Worm (Caenorhabditis elegans) whole organism, mixed stage, embryonic: ENCODE data around the gene sams-5.
A peak's percentile ranks its signal among the peaks of the same experiment; 100 is the strongest.

ENCODE experiments used
- M03D4.4 ChIP-seq: sonication (generic microtip); optimal IDR thresholded peaks from 2 replicates; lab custom pipeline; 2017; ENCODE audit warnings: mild to moderate bottlenecking, missing genetic modification characterization, missing compliant biosample characterization
- bed-3 ChIP-seq: fragments of 200-800 bp; sonication (Bioruptor generic); optimal IDR thresholded peaks from 3 replicates; lab custom pipeline; 2018; ENCODE audit warnings: mild to moderate bottlenecking, missing genetic modification characterization, moderate library complexity, missing compliant biosample characterization
- blmp-1 ChIP-seq: fragments of 150-350 bp; optimal IDR thresholded peaks from 2 replicates; lab custom pipeline; 2014; ENCODE audit warnings: missing biosample characterization, missing genetic modification characterization
- ceh-43 ChIP-seq: fragments of 200-800 bp; sonication (Bioruptor generic); optimal IDR thresholded peaks from 2 replicates; lab custom pipeline; 2018; ENCODE audit warnings: mild to moderate bottlenecking, missing genetic modification characterization, moderate library complexity, missing compliant biosample characterization
- ceh-83 ChIP-seq: fragments of 200-800 bp; sonication (Bioruptor generic); optimal IDR thresholded peaks from 2 replicates; lab custom pipeline; 2018; ENCODE audit warnings: mild to moderate bottlenecking, missing genetic modification characterization, missing compliant biosample characterization
- ces-1 ChIP-seq: fragments of 150-350 bp; optimal IDR thresholded peaks from 2 replicates; lab custom pipeline; 2014; ENCODE audit warnings: missing biosample characterization, missing genetic modification reagents, missing genetic modification characterization
- elt-1 ChIP-seq: sonication (generic microtip); optimal IDR thresholded peaks from 2 replicates; lab custom pipeline; 2017; ENCODE audit warnings: missing genetic modification characterization, mild to moderate bottlenecking, missing compliant biosample characterization, antibody characterized with exemption, moderate library complexity, borderline replicate concordance; ENCODE audit not compliant: insufficient read depth
- elt-3 ChIP-seq: fragments of 150-350 bp; optimal IDR thresholded peaks from 2 replicates; lab custom pipeline; 2014; ENCODE audit warnings: missing biosample characterization, missing genetic modification characterization
- flh-1 ChIP-seq: fragments of 200-800 bp; sonication (Bioruptor generic); optimal IDR thresholded peaks from 2 replicates; lab custom pipeline; 2018; ENCODE audit warnings: mild to moderate bottlenecking, missing genetic modification characterization, moderate library complexity, missing compliant biosample characterization
- ham-2 ChIP-seq: fragments of 200-800 bp; sonication (Bioruptor generic); optimal IDR thresholded peaks from 2 replicates; lab custom pipeline; 2018; ENCODE audit warnings: mild to moderate bottlenecking, missing genetic modification characterization, missing compliant biosample characterization
- hlh-1 ChIP-seq: fragments of 150-350 bp; optimal IDR thresholded peaks from 2 replicates; lab custom pipeline; 2014; ENCODE audit warnings: missing biosample characterization, missing genetic modification reagents, missing genetic modification characterization
- lin-13 ChIP-seq: fragments of 150-350 bp; optimal IDR thresholded peaks from 2 replicates; lab custom pipeline; 2014; ENCODE audit warnings: missing biosample characterization, missing genetic modification characterization
- lsy-2 ChIP-seq: fragments of 150-350 bp; optimal IDR thresholded peaks from 2 replicates; lab custom pipeline; 2014; ENCODE audit warnings: missing biosample characterization, missing genetic modification characterization
- mab-5 ChIP-seq: fragments of 150-350 bp; optimal IDR thresholded peaks from 2 replicates; lab custom pipeline; 2014; ENCODE audit warnings: missing biosample characterization, missing genetic modification characterization
- mep-1 ChIP-seq: fragments of 150-350 bp; optimal IDR thresholded peaks from 2 replicates; lab custom pipeline; 2017; ENCODE audit warnings: missing biosample characterization, missing genetic modification reagents, missing genetic modification characterization, inconsistent platforms
- mls-2 ChIP-seq: sonication (generic microtip); optimal IDR thresholded peaks from 2 replicates; lab custom pipeline; 2016; ENCODE audit warnings: mild to moderate bottlenecking, missing genetic modification characterization, moderate library complexity, missing compliant biosample characterization
- nhr-12 ChIP-seq: fragments of 150-350 bp; optimal IDR thresholded peaks from 2 replicates; lab custom pipeline; 2014; ENCODE audit warnings: missing biosample characterization, missing genetic modification characterization
- nhr-2 ChIP-seq: fragments of 150-350 bp; optimal IDR thresholded peaks from 2 replicates; lab custom pipeline; 2014; ENCODE audit warnings: missing biosample characterization, missing genetic modification characterization
- nhr-237 ChIP-seq: fragments of 150-350 bp; optimal IDR thresholded peaks from 2 replicates; lab custom pipeline; 2014; ENCODE audit warnings: missing biosample characterization, missing genetic modification characterization
- nhr-28 ChIP-seq: fragments of 150-350 bp; optimal IDR thresholded peaks from 2 replicates; lab custom pipeline; 2014; ENCODE audit warnings: missing biosample characterization, missing genetic modification characterization
- nhr-76 ChIP-seq: sonication (generic microtip); optimal IDR thresholded peaks from 2 replicates; lab custom pipeline; 2017; ENCODE audit warnings: missing biosample characterization, missing genetic modification characterization
- pha-4 ChIP-seq: fragments of 150-350 bp; optimal IDR thresholded peaks from 2 replicates; lab custom pipeline; 2018; ENCODE audit warnings: missing biosample characterization, missing genetic modification reagents, missing genetic modification characterization
- sem-2 ChIP-seq: fragments of 200-800 bp; sonication (Bioruptor generic); optimal IDR thresholded peaks from 2 replicates; lab custom pipeline; 2018; ENCODE audit warnings: mild to moderate bottlenecking, missing genetic modification characterization, missing compliant biosample characterization
- snpc-4 ChIP-seq: fragments of 150-350 bp; optimal IDR thresholded peaks from 2 replicates; lab custom pipeline; 2014; ENCODE audit warnings: missing biosample characterization, missing genetic modification characterization
- sptf-1 ChIP-seq: sonication (generic microtip); optimal IDR thresholded peaks from 2 replicates; lab custom pipeline; 2017; ENCODE audit warnings: mild to moderate bottlenecking, missing genetic modification characterization, moderate library complexity, missing compliant biosample characterization
- tbx-8 ChIP-seq: fragments of 200-800 bp; sonication (Bioruptor generic); optimal IDR thresholded peaks from 2 replicates; lab custom pipeline; 2018; ENCODE audit warnings: mild to moderate bottlenecking, missing genetic modification characterization, moderate library complexity, missing compliant biosample characterization
- unc-120 ChIP-seq: sonication (generic microtip); optimal IDR thresholded peaks from 2 replicates; lab custom pipeline; 2017; ENCODE audit warnings: missing genetic modification characterization, missing compliant biosample characterization; ENCODE audit not compliant: poor library complexity, severe bottlenecking
- unc-62 ChIP-seq: fragments of 150-350 bp; optimal IDR thresholded peaks from 2 replicates; lab custom pipeline; 2014; ENCODE audit warnings: missing biosample characterization, missing genetic modification reagents, missing genetic modification characterization
- zip-8 ChIP-seq: fragments of 150-350 bp; optimal IDR thresholded peaks from 2 replicates; lab custom pipeline; 2014; ENCODE audit warnings: missing biosample characterization, missing genetic modification characterization
- ztf-11 ChIP-seq: fragments of 150-350 bp; optimal IDR thresholded peaks from 2 replicates; lab custom pipeline; 2014; ENCODE audit warnings: missing biosample characterization, missing genetic modification characterization

sams-5 gene

ce11 chrIV:6299523-6299922 lies 20.2 kb upstream of the sams-5 start:
- TF ChIP-seq mab-5 (tag; lab: Kevin White, UChicago) (no peak), sptf-1 (tag; lab: Kevin White, UChicago) (no peak), snpc-4 (tag; lab: Kevin White, UChicago) (no peak), bed-3 (GFP tag; lab: Kevin White, UChicago) (no peak), nhr-2 (tag; lab: Kevin White, UChicago) (no peak), elt-1 (tag; lab: Kevin White, UChicago) (no peak), unc-120 (tag; lab: Kevin White, UChicago) (no peak), nhr-12 (no peak), M03D4.4 (tag; lab: Kevin White, UChicago) (no peak), tbx-8 (GFP tag; lab: Kevin White, UChicago) (no peak), ham-2 (GFP tag; lab: Kevin White, UChicago) (no peak), flh-1 (no peak), blmp-1 (tag; lab: Kevin White, UChicago) (no peak), zip-8 (tag; lab: Kevin White, UChicago) (no peak), hlh-1 (no peak)

- TF ChIP-seq blmp-1 (tag; lab: Kevin White, UChicago) (no peak), nhr-28 (no peak), nhr-237 (tag; lab: Kevin White, UChicago) (no peak), lin-13 (tag; lab: Kevin White, UChicago) (no peak), M03D4.4 (tag; lab: Kevin White, UChicago) (no peak), ceh-43 (GFP tag; lab: Kevin White, UChicago) (no peak), unc-62 (no peak), sem-2 (GFP tag; lab: Kevin White, UChicago) (no peak)
Observed at ce11 chrIV:6298253-6298652, 18.9 kb upstream of the sams-5 start, which contains the start of gene srv-27. Gene srv-27 (minus strand): TSS chrIV:6298353.

DNA sequence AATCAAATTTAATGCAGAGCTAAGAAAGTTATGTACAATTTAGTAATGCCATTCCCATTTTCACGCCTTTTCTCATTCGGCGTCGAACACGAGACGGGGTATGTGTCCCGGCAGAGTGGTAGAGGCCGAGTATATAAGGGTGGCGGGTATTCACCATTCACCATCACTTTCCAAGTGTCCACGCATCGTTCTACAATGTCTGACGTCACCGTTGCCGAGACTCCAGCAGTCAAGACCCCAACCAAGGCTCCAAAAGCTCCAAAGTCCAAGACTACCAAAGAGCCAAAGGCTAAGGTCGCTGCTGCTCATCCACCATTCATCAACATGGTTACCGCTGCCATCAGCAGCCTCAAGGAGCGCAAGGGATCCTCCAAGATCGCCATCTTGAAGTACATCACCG lies 14.8 kb upstream of the sams-5 start, which contains the start of gene hil-2:
hil-2 (plus strand) TSS at position 160 of the 400 bp plus-strand sequence.
- TF ChIP-seq blmp-1 (tag; lab: Kevin White, UChicago) = no peak
- TF ChIP-seq zip-8 (tag; lab: Kevin White, UChicago) = peak; percentile 17
- TF ChIP-seq unc-62 = no peak
- peak; percentile 61 for TF ChIP-seq mep-1 (tag; lab: Kevin White, UChicago)
- no peak for TF ChIP-seq M03D4.4 (tag; lab: Kevin White, UChicago)
- TF ChIP-seq lin-13 (tag; lab: Kevin White, UChicago) = peak; percentile 75

DNA sequence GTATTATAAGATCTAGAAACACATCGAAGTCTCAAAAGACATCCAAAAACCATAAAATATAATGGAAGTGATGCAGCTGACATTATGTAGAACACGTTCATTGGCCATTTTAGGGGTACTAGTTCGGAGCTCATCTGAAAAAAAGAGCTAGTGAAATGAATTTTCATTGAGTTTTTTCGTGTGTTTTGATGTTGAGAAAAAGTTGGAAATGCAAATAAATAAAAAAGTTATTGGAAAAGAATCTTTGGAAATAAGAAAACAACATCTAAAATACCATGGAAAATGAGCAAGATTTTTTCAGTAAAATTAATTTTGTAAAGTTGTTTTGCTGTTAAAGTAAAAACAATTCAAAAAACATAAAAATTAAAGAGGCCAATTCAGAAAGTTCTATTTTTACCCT lies 11.4 kb upstream of the sams-5 start, which contains the start of gene srv-24:
srv-24 (minus strand) TSS at position 101 of the 400 bp plus-strand sequence.
- TF ChIP-seq bed-3 (GFP tag; lab: Kevin White, UChicago) = no peak
- TF ChIP-seq unc-62 = no peak
- TF ChIP-seq, all 35 proteins: peak for 0

DNA sequence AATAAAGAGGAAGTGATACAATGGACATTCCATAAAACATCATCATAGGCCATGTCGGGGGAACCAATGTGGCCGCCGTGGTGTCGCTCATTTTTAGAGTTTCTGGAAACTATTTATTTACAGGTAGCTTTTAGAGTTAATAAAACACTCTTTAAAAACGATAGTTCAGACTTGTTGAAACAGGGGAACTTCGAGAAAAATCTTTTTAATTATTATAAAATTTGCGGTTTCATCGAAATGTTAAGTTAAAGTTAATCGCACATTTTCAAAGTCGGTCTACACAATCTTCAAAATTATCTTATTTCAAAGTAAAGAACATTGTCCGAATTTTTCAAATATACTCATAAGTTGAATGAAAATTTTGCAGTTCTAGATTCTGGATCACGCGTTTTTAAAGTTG lies 5.0 kb upstream of the sams-5 start, which contains the start of gene ops-1:
ops-1 (minus strand) TSS at position 101 of the 400 bp plus-strand sequence.
- TF ChIP-seq nhr-76 (tag; lab: Kevin White, UChicago) (no peak), elt-1 (tag; lab: Kevin White, UChicago) (no peak), sptf-1 (tag; lab: Kevin White, UChicago) (no peak), mls-2 (tag; lab: Kevin White, UChicago) (no peak), lin-13 (tag; lab: Kevin White, UChicago) (no peak), lsy-2 (tag; lab: Kevin White, UChicago) (no peak), nhr-12 (no peak), ces-1 (GFP tag; lab: Kevin White, UChicago) (no peak), M03D4.4 (tag; lab: Kevin White, UChicago) (no peak), elt-3 (tag; lab: Kevin White, UChicago) (no peak), blmp-1 (tag; lab: Kevin White, UChicago) (no peak), zip-8 (tag; lab: Kevin White, UChicago) (no peak)
- TF ChIP-seq, all 35 proteins: peak for 0

DNA sequence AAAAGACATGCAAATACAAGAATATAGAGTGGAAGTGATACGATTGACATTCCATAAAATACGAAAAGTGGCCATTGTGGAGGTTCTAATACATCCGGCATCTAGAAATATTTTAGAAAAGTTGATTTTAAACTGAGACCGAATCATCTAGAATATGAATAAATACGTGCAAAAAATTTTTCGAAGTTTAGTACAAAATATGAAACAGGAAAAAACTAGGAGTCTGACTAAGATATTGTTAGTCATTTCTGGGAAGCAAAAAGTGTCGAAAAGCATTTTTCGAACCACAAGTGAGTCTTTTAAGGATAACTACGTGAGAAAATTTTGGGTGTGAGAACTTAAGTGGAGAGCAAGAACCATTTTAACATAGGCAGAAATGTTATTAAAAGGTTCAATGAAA lies 2.8 kb upstream of the sams-5 start, which contains the start of gene srv-32:
srv-32 (minus strand) TSS at position 101 of the 400 bp plus-strand sequence.
- TF ChIP-seq nhr-28 (no peak), sem-2 (GFP tag; lab: Kevin White, UChicago) (no peak), pha-4 (tag; lab: Kevin White, UChicago) (no peak), hlh-1 (no peak), elt-1 (tag; lab: Kevin White, UChicago) (no peak), lin-13 (tag; lab: Kevin White, UChicago) (no peak), ztf-11 (tag; lab: Kevin White, UChicago) (no peak), ceh-83 (GFP tag; lab: Kevin White, UChicago) (no peak), nhr-2 (tag; lab: Kevin White, UChicago) (no peak)
- TF ChIP-seq, all 35 proteins: peak for 0
